Worm (Caenorhabditis elegans) whole organism, L1 larva: ENCODE data around the gene F17C8.7.

Experiments used
- aly-2 ChIP-seq: fragments of 150-350 bp; optimal IDR thresholded peaks from 2 replicates; lab custom pipeline; 2014; ENCODE audit warnings: missing biosample characterization, missing genetic modification characterization
- fkh-10 ChIP-seq: sonication (generic microtip); optimal IDR thresholded peaks from 2 replicates; lab custom pipeline; 2017; ENCODE audit warnings: missing biosample characterization, missing genetic modification reagents, missing genetic modification characterization
- hlh-17 ChIP-seq: fragments of 200-800 bp; sonication (Bioruptor generic); optimal IDR thresholded peaks from 2 replicates; lab custom pipeline; 2018; ENCODE audit warnings: missing genetic modification characterization, mild to moderate bottlenecking, missing compliant biosample characterization, moderate library complexity, borderline replicate concordance
- lin-39 ChIP-seq: fragments of 150-350 bp; optimal IDR thresholded peaks from 2 replicates; lab custom pipeline; 2014; ENCODE audit warnings: missing biosample characterization, missing genetic modification reagents, missing genetic modification characterization
- nhr-11 ChIP-seq: fragments of 150-350 bp; optimal IDR thresholded peaks from 2 replicates; lab custom pipeline; 2014; ENCODE audit warnings: missing biosample characterization, missing genetic modification characterization
- nhr-28 ChIP-seq: fragments of 150-350 bp; optimal IDR thresholded peaks from 2 replicates; lab custom pipeline; 2014; ENCODE audit warnings: missing biosample characterization, missing genetic modification characterization
- nhr-71 ChIP-seq: sonication (generic microtip); optimal IDR thresholded peaks from 2 replicates; lab custom pipeline; 2016; ENCODE audit warnings: mild to moderate bottlenecking, missing genetic modification characterization, moderate library complexity, missing compliant biosample characterization
- nhr-85 ChIP-seq: sonication (generic microtip); peaks from one replicate; lab custom pipeline; 2016; ENCODE audit warnings: missing genetic modification characterization, inconsistent platforms, missing compliant biosample characterization
- skn-1 ChIP-seq: fragments of 150-350 bp; optimal IDR thresholded peaks from 2 replicates; lab custom pipeline; 2014; ENCODE audit warnings: missing biosample characterization, missing genetic modification characterization
- unc-30 ChIP-seq: sonication (generic microtip); optimal IDR thresholded peaks from 2 replicates; lab custom pipeline; 2017; ENCODE audit warnings: missing biosample characterization, missing genetic modification characterization
- unc-62 ChIP-seq: fragments of 150-350 bp; optimal IDR thresholded peaks from 2 replicates; lab custom pipeline; 2014; ENCODE audit warnings: missing biosample characterization, missing genetic modification reagents, missing genetic modification characterization
- unc-86 ChIP-seq: sonication (generic microtip); optimal IDR thresholded peaks from 2 replicates; lab custom pipeline; 2016; ENCODE audit warnings: missing genetic modification characterization, missing compliant biosample characterization
- zag-1 ChIP-seq: fragments of 150-350 bp; optimal IDR thresholded peaks from 2 replicates; lab custom pipeline; 2014; ENCODE audit warnings: missing biosample characterization, missing genetic modification characterization

DNA sequence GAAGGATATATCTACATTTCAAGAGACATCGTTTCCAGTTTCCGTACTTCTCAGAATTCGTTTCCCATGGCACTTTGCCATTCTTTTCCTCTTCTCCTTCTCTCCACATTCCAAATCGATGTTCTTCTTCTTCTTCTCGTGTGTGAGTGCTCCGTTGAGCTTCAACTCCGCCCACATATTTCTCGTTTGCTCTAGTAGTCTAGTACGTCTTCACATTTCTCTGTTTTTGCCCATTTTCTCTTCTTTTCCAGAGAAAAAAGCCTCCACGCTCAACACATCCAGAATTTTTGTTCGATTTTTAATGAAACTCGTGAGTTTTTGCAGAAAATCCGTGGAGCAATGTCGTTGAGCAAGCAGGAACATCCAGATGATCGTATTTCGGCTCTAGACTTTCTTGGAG lies 26.6 kb upstream of the F17C8.7 start, which contains the start of gene T04A8.18:
- TF ChIP-seq nhr-85: no peak
- TF ChIP-seq fkh-10 (GFP tag; lab: Kevin White, UChicago): no peak
- TF ChIP-seq unc-30 (tag; lab: Kevin White, UChicago): no peak
- TF ChIP-seq unc-86: no peak
- TF ChIP-seq nhr-28 (tag; lab: Kevin White, UChicago): no peak
- TF ChIP-seq unc-62 (GFP tag; lab: Kevin White, UChicago): no peak
- no peak for TF ChIP-seq nhr-11 (tag; lab: Kevin White, UChicago)
- TF ChIP-seq nhr-71 (tag; lab: Kevin White, UChicago): no peak
- TF ChIP-seq aly-2 (tag; lab: Kevin White, UChicago): no peak
- no peak for TF ChIP-seq skn-1 (tag; lab: Kevin White, UChicago)
- TF ChIP-seq hlh-17: no peak
- no peak for TF ChIP-seq zag-1 (tag; lab: Kevin White, UChicago)
- TF ChIP-seq lin-39: no peak
